Worm (Caenorhabditis elegans) whole organism, L2 larva: ENCODE data around the gene Y7A5A.9.

ENCODE experiments used
- C34F6.9 ChIP-seq: fragments of 150-350 bp; optimal IDR thresholded peaks from 2 replicates; lab custom pipeline; 2014; ENCODE audit warnings: missing biosample characterization, missing genetic modification characterization
- F13H6.1 ChIP-seq: sonication (generic microtip); optimal IDR thresholded peaks from 2 replicates; lab custom pipeline; 2016; ENCODE audit warnings: missing genetic modification characterization, missing compliant biosample characterization
- R02D3.7 ChIP-seq: fragments of 150-350 bp; optimal IDR thresholded peaks from 2 replicates; lab custom pipeline; 2014; ENCODE audit warnings: missing biosample characterization, missing genetic modification characterization
- ZK546.5 ChIP-seq: sonication (generic microtip); optimal IDR thresholded peaks from 2 replicates; lab custom pipeline; 2017; ENCODE audit warnings: missing biosample characterization, missing genetic modification characterization
- aly-2 ChIP-seq: fragments of 150-350 bp; optimal IDR thresholded peaks from 2 replicates; lab custom pipeline; 2014; ENCODE audit warnings: missing biosample characterization, missing genetic modification characterization
- ama-1 ChIP-seq: fragments of 150-350 bp; optimal IDR thresholded peaks from 2 replicates; lab custom pipeline; 2018; ENCODE audit warnings: inconsistent platforms
- blmp-1 ChIP-seq: sonication (generic microtip); optimal IDR thresholded peaks from 2 replicates; lab custom pipeline; 2017; ENCODE audit warnings: missing genetic modification characterization, mild to moderate bottlenecking, missing compliant biosample characterization, antibody characterized with exemption, moderate library complexity; ENCODE audit not compliant: insufficient read depth
- crh-2 ChIP-seq: sonication (generic microtip); optimal IDR thresholded peaks from 2 replicates; lab custom pipeline; 2017; ENCODE audit warnings: missing biosample characterization, missing genetic modification characterization
- fos-1 ChIP-seq: fragments of 150-350 bp; optimal IDR thresholded peaks from 2 replicates; lab custom pipeline; 2014; ENCODE audit warnings: missing biosample characterization, missing genetic modification characterization
- gmeb-1 ChIP-seq: fragments of 150-350 bp; optimal IDR thresholded peaks from 2 replicates; lab custom pipeline; 2014; ENCODE audit warnings: missing biosample characterization, missing genetic modification characterization
- lin-11 ChIP-seq: fragments of 150-350 bp; sonication (generic microtip); optimal IDR thresholded peaks from 2 replicates; lab custom pipeline; 2014; ENCODE audit warnings: missing biosample characterization, missing genetic modification characterization, inconsistent platforms, mixed read lengths
- lin-13 ChIP-seq: fragments of 150-350 bp; optimal IDR thresholded peaks from 2 replicates; lab custom pipeline; 2014; ENCODE audit warnings: missing biosample characterization, missing genetic modification reagents, missing genetic modification characterization
- lin-39 ChIP-seq: fragments of 150-350 bp; optimal IDR thresholded peaks from 2 replicates; lab custom pipeline; 2014; ENCODE audit warnings: missing biosample characterization, missing genetic modification reagents, missing genetic modification characterization
- lsy-2 ChIP-seq, 2 experiments: fragments of 150-350 bp in 1 of 2; sonication (generic microtip) in 1 of 2; optimal IDR thresholded peaks; 2 replicates each; lab custom pipeline; 2014 to 2017; ENCODE audit warnings: missing biosample characterization in 2 of 2, missing genetic modification characterization in 2 of 2
- mbf-1 ChIP-seq: sonication (generic microtip); optimal IDR thresholded peaks from 2 replicates; lab custom pipeline; 2017; ENCODE audit warnings: missing biosample characterization, missing genetic modification characterization
- mdl-1 ChIP-seq, 2 experiments: fragments of 150-350 bp in 1 of 2; sonication (generic microtip) in 1 of 2; optimal IDR thresholded peaks; 2 replicates each; lab custom pipeline; 2017; ENCODE audit warnings: missing biosample characterization in 2 of 2, missing genetic modification characterization in 2 of 2
- nhr-11 ChIP-seq: fragments of 150-350 bp; optimal IDR thresholded peaks from 2 replicates; lab custom pipeline; 2014; ENCODE audit warnings: missing biosample characterization, missing genetic modification characterization
- nhr-12 ChIP-seq: fragments of 150-350 bp; optimal IDR thresholded peaks from 2 replicates; lab custom pipeline; 2014; ENCODE audit warnings: missing biosample characterization, missing genetic modification characterization
- nhr-129 ChIP-seq: fragments of 150-350 bp; optimal IDR thresholded peaks from 2 replicates; lab custom pipeline; 2014; ENCODE audit warnings: missing biosample characterization, missing genetic modification characterization
- nhr-21 ChIP-seq: fragments of 150-350 bp; optimal IDR thresholded peaks from 2 replicates; lab custom pipeline; 2014; ENCODE audit warnings: missing biosample characterization, missing genetic modification characterization
- nhr-23 ChIP-seq: fragments of 150-350 bp; optimal IDR thresholded peaks from 2 replicates; lab custom pipeline; 2014; ENCODE audit warnings: missing biosample characterization, missing genetic modification reagents, missing genetic modification characterization
- nhr-6 ChIP-seq: fragments of 150-350 bp; optimal IDR thresholded peaks from 2 replicates; lab custom pipeline; 2014; ENCODE audit warnings: missing biosample characterization, missing genetic modification characterization
- sem-4 ChIP-seq: fragments of 150-350 bp; optimal IDR thresholded peaks from 2 replicates; lab custom pipeline; 2014; ENCODE audit warnings: missing biosample characterization, missing genetic modification reagents, missing genetic modification characterization
- skn-1 ChIP-seq: sonication (generic microtip); optimal IDR thresholded peaks from 2 replicates; lab custom pipeline; 2017; ENCODE audit warnings: missing biosample characterization, missing genetic modification characterization
- sma-3 ChIP-seq: sonication (generic microtip); optimal IDR thresholded peaks from 2 replicates; lab custom pipeline; 2016; ENCODE audit warnings: missing genetic modification reagents, missing genetic modification characterization, missing compliant biosample characterization
- sma-9 ChIP-seq, 2 experiments: fragments of 150-350 bp in 1 of 2; sonication (generic microtip) in 1 of 2; optimal IDR thresholded peaks; 2 replicates each; lab custom pipeline; 2014 to 2016; ENCODE audit warnings: missing genetic modification characterization in 2 of 2, mild to moderate bottlenecking in 1 of 2, missing biosample characterization in 1 of 2, missing compliant biosample characterization in 1 of 2, missing genetic modification reagents in 1 of 2, moderate library complexity in 1 of 2
- snpc-4 ChIP-seq: fragments of 150-350 bp; optimal IDR thresholded peaks from 2 replicates; lab custom pipeline; 2014; ENCODE audit warnings: missing biosample characterization, missing genetic modification characterization
- unc-55 ChIP-seq: fragments of 150-350 bp; sonication (generic microtip); optimal IDR thresholded peaks from 3 replicates; lab custom pipeline; 2014; ENCODE audit warnings: missing biosample characterization, missing genetic modification reagents, missing genetic modification characterization
- ztf-11 ChIP-seq: sonication (generic microtip); optimal IDR thresholded peaks from 2 replicates; lab custom pipeline; 2017; ENCODE audit warnings: missing biosample characterization, missing genetic modification characterization
- ztf-4 ChIP-seq: fragments of 150-350 bp; optimal IDR thresholded peaks from 2 replicates; lab custom pipeline; 2014; ENCODE audit warnings: missing biosample characterization, missing genetic modification characterization

Y7A5A.9 gene

ce11 chrX:15851013-15851412 lies 24.0 kb downstream of the Y7A5A.9 start:
- TF ChIP-seq lin-39 = no peak
- TF ChIP-seq snpc-4 (tag; lab: Kevin White, UChicago) = peak; percentile 47

ce11 chrX:15856853-15857252 lies 29.9 kb downstream of the Y7A5A.9 start, which contains the start of gene F53H4.2:
Gene F53H4.2 (plus strand): TSS chrX:15857153.
- TF ChIP-seq nhr-6 (tag; lab: Kevin White, UChicago) (no peak), nhr-12 (tag; lab: Kevin White, UChicago) (no peak), mbf-1 (tag; lab: Kevin White, UChicago) (no peak), fos-1 (tag; lab: Kevin White, UChicago) (no peak), gmeb-1 (no peak), nhr-11 (tag; lab: Kevin White, UChicago) (no peak), nhr-129 (tag; lab: Kevin White, UChicago) (no peak), ZK546.5 (tag; lab: Kevin White, UChicago) (no peak), crh-2 (tag; lab: Kevin White, UChicago) (no peak), ztf-11 (tag; lab: Kevin White, UChicago) (no peak)

- TF ChIP-seq aly-2 (tag; lab: Kevin White, UChicago) (no peak), ZK546.5 (tag; lab: Kevin White, UChicago) (no peak), R02D3.7 (tag; lab: Kevin White, UChicago) (no peak), nhr-23 (tag; lab: Kevin White, UChicago) (no peak), crh-2 (tag; lab: Kevin White, UChicago) (peak; percentile 6), C34F6.9 (tag; lab: Kevin White, UChicago) (peak; percentile 11), lsy-2 (tag; optimal IDR thresholded peaks at IDR 0.05; lab: Kevin White, UChicago) (peak; percentile 30 to 74), unc-55 (GFP tag; lab: Kevin White, UChicago) (peak; percentile 62), nhr-129 (tag; lab: Kevin White, UChicago) (peak; percentile 34)
Observed at ce11 chrX:15860556-15861008, 33.6 kb downstream of the Y7A5A.9 start, which contains the start of gene F53H4.6. Gene F53H4.6 (minus strand): TSS chrX:15860606.

- TF ChIP-seq lin-13 (GFP tag; lab: Kevin White, UChicago) (peak; percentile 68), skn-1 (tag; lab: Kevin White, UChicago) (peak; percentile 51), unc-55 (GFP tag; lab: Kevin White, UChicago) (peak; percentile 89), lsy-2 (tag; optimal IDR thresholded peaks at IDR 0.05; lab: Kevin White, UChicago) (peak; percentile 50 to 89), ama-1 (no peak), F13H6.1 (tag; lab: Kevin White, UChicago) (peak; percentile 53), nhr-129 (tag; lab: Kevin White, UChicago) (peak; percentile 76), nhr-23 (tag; lab: Kevin White, UChicago) (no peak), crh-2 (tag; lab: Kevin White, UChicago) (peak; percentile 67), fos-1 (tag; lab: Kevin White, UChicago) (peak; percentile 73), sem-4 (tag; lab: Kevin White, UChicago) (peak; percentile 77), ztf-4 (tag; lab: Kevin White, UChicago) (no peak), lin-11 (peak; percentile 49), sma-3 (peak; percentile 72), mdl-1 (tag; optimal IDR thresholded peaks at IDR 0.05; lab: Kevin White, UChicago) (peak; percentile 72 to 96), C34F6.9 (tag; lab: Kevin White, UChicago) (peak; percentile 78), sma-9 (GFP tag; optimal IDR thresholded peaks at IDR 0.05; lab: Kevin White, UChicago) (peak; percentile 79), sma-9 (tag; optimal IDR thresholded peaks at IDR 0.05; lab: Kevin White, UChicago) (no peak), snpc-4 (tag; lab: Kevin White, UChicago) (peak; percentile 14), nhr-21 (peak; percentile 29), nhr-6 (tag; lab: Kevin White, UChicago) (no peak), blmp-1 (tag; lab: Kevin White, UChicago) (no peak), gmeb-1 (peak; percentile 58)
Observed at ce11 chrX:15865868-15866555, 39.0 kb downstream of the Y7A5A.9 start, which contains the start of the genes csb-1 and F53H4.4. Gene csb-1 (minus strand): TSS chrX:15865918. Gene F53H4.4 (plus strand): TSS chrX:15866387.

ce11 chrX:15869589-15869988 lies 42.6 kb downstream of the Y7A5A.9 start:
- TF ChIP-seq unc-55 (GFP tag; lab: Kevin White, UChicago) (peak; percentile 50), aly-2 (tag; lab: Kevin White, UChicago) (no peak)
